Fruit fly (Drosophila melanogaster) whole organism, larva: ENCODE measurements around the gene CG33722.

Experiments used
- noc ChIP-seq: fragments of 200-800 bp; sonication (Bioruptor generic); optimal IDR thresholded peaks from 3 replicates; lab custom pipeline; 2019; ENCODE audit warnings: missing biosample characterization, mild to moderate bottlenecking, missing genetic modification characterization, moderate library complexity

The CG33722 gene

DNA sequence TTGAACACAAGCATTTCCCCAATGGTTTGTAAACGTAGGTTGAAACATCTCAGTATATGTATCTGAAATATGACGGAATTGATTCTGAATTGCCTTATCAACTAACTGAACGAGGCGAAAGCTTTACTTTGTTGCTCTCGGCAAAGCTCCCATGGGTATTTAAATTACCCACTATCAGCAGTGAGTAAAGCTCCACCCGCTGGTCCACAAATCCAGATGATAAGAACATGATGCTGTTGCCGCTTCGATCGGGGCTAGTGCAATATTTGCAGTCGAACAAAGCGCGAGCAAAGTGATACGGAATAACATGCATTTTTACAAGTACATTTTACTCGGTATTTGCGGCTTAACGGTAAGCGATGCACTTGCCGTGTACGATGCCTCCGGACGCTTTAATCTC, 24.0 kb upstream of the CG33722 start, which contains the start of gene CG18249:
Gene CG18249 (plus strand): TSS at position 256 of the 400 bp plus-strand sequence.
- TF ChIP-seq noc (tag; lab: Kevin White, UChicago): no peak

DNA sequence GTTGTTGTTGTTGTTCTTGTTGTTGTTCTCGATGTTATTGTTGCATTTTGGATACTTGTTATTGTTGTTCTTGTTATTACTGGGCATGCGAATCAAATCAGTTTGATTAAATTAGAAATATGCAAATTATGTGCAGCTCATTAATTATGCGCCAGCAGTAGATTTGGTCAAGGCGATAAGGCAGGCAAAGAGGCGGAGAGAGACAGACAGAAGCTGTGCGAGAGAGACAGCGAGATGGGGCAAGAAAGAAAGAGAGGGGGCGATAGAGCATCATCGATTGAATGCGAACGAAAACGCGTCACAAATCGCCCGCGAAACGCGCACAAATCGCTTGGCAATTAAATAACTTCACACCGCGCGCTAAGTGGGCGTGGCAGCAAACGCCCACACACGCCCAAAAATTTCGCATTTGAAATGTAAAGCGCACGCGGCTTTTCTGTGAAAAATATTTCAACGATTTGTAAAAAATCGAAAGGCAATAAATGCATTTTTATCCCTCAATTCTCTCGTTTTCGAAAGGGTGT, 20.7 kb upstream of the CG33722 start:
- TF ChIP-seq noc (tag; lab: Kevin White, UChicago): no peak

DNA sequence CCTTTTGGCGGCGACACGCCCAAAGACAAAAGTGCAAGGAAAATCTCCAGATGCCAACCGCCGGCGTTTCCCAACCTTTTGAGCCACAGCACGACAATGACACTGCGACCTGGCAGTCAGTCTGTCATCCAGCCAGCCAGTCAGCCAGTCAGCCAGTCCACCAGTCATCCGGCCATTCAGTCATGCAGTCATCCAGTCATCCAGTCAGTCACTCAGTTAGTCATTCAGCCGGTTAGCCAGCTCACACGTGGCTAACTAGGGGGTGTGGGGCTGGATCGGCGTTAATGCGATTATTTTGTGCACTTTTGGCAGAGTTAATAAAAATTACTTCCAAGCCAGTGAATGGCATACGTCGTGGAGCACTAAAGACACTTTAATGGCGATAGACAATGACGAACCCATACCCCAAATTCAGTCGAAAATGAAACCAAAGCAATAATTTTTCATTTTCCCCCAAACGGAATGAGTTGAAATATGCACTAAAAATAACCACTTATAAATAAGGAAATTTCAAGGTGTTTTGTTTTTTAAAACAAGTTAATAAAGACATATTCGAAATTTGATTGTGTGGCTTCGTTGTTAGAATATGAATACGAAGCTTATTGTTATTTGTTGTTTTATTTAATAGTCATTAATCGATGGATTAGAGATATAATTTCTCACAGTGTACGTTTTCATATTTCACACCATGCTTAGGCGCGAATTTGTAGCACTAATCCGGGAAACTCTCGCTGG, 19.0 kb upstream of the CG33722 start:
- TF ChIP-seq noc (tag; lab: Kevin White, UChicago): no peak

DNA sequence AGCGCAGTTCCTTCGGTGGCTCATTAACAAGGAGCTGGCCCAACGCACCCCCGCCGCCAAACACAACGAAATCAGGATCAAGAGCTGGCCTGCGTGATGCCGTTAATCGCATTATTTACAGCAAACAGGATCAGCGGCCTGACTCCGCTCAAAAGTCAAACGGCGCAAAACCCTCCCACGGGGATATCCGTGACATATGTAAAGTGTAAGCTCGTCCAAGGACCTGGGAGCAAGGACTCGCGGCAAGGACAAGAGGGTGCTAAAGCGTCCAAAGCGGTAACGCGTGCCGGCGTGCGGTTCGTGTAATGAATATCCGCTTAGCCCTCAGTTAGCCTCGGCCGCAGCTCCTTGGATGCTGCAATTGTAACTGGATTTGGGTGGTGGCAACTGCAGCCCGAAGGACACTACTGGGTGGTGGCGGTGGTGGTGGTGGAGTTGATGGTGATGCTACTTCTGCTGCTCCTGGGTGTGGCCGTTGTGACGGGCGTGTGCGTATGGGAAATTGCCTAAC, 18.3 kb upstream of the CG33722 start:
- no peak for TF ChIP-seq noc (tag; lab: Kevin White, UChicago)

DNA sequence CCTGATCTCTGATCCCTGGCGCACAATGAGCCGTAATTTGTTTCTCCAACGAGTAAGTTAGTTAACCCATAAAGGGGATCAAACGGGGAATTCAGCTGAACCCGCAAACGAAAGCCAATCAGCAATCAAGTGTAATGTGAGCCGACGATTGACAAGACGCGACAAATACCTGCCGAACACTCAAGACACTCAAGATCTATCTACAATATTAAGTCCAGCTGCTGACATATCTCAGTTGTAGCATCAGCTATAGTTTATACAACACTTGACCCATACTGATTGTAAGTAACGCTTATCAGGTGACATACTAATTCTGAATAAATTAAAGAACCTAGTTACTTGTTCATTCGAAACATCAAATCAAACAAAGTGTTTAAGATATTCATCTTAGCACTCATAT, 16.5 kb upstream of the CG33722 start:
- TF ChIP-seq noc (tag; lab: Kevin White, UChicago): no peak

DNA sequence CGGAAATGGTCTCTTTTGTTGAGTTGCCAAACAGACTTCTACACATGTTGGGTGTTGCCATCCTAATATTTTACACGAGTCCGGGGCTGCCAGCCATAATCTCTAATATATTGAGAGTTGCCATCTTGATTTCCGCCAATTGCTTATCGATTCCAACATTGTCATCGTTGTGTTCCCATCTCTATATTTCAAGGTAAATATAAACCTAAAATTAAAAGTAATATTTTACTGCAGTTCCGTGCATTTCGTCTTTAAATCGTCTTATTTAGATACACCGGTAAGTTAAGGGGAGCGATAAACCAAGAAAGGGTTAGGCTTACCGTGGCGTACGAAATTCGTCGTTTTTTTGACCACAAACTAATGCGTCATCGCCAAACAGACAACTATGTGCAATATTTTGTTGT, 10.5 kb upstream of the CG33722 start, which contains the start of gene PolI:
Gene PolI (plus strand): TSS at position 138 of the 404 bp plus-strand sequence.
- no peak for TF ChIP-seq noc (tag; lab: Kevin White, UChicago)

DNA sequence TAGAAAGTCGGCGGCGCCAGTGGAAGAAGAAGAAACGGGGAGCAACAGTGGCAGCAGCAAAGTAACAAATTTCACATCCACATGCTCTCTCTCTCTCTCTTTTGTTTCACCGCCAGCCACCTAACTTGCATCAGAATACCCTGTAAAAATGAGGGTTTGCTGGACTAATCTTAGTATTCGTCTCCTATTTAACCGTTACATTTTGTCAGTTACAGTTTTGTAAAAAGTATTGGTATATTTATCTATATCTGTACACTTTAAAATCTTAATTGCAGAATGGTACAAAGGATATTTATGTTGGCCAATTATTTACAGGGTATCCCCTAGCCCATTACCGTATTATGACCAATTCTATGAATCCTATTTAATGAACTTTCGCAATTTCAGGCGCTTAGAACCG, 10.0 kb upstream of the CG33722 start:
- no peak for TF ChIP-seq noc (tag; lab: Kevin White, UChicago)

DNA sequence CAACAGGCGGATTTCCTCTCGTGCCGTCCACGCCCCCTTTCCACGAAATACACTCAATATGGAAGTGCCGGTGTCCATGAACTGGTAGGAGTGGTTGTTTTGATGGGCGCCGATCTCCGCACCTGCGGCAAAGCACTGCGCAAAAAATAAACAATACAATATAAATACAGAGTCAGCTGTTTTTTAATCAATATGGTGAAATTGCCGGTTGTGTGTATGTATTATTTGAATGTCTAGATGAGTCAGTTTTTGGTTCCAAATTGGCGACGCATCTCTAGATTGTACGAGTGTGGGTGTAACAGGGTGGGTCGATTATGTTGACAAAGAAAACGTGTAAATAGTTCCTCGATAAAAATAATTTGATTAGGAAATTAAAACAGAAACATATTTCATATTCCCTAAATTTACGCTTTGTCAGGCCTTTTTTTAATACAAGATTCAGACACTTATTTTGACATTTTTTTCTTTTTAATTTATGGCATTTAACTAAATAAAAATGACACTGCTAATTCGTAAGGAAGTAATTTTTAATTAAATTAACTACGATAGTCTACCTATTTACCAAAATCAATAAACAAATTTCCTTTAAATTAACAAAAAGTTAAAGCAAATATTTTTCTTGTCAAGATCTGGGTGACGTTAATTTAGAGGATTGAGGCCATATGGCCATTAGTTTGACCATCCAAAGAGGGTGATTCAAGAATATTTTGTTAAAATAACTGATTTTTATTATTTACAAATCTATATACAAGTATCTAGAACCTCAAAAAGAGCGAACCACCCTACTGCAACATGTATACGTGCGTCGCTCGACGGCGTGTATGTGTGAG, 4.2 kb upstream of the CG33722 start:
- peak; percentile 93 for TF ChIP-seq noc (tag; lab: Kevin White, UChicago)

DNA sequence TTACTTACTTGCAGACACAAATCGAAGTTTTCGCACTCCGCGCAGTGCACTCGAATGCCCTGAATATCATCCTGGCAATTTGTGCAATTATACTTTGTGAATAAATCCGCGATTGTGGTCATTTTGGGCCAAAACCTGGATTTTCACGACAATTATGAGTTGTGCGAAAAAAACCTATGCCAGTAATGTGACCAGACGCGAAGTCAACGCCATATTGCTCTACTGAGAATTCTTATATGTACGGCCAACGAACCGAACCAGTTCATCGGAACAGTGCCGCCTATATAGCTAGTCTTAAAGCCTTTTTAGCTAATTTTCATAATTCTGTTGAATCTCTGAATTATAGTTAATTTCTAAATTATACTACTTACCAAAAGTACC, 3.6 kb upstream of the CG33722 start, which contains the start of gene Ada2b:
Gene Ada2b (minus strand): TSS at position 214 of the 381 bp plus-strand sequence.
- TF ChIP-seq noc (tag; lab: Kevin White, UChicago): no peak

DNA sequence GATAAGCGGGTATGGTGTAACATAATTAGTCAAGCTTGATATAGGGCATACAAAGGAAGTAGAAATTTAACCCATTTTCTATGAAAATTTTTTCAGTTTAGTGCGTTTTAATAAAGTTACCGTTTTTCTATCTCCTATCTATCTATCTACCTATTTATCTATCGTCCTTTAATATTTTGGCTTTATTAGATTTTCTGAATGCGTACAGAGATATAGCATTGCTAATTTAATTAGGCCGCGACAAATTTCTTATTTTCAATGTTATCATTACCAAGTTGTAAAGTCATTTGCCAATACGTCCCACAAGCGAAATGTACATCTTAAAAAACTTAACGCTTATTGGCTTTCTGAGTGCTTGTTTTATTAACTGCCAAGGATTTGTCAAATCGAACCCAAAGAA, 4.3 kb downstream of the CG33722 start, which contains the start of gene CG15864:
Gene CG15864 (plus strand): TSS at position 301 of the 400 bp plus-strand sequence.
- no peak for TF ChIP-seq noc (tag; lab: Kevin White, UChicago)

DNA sequence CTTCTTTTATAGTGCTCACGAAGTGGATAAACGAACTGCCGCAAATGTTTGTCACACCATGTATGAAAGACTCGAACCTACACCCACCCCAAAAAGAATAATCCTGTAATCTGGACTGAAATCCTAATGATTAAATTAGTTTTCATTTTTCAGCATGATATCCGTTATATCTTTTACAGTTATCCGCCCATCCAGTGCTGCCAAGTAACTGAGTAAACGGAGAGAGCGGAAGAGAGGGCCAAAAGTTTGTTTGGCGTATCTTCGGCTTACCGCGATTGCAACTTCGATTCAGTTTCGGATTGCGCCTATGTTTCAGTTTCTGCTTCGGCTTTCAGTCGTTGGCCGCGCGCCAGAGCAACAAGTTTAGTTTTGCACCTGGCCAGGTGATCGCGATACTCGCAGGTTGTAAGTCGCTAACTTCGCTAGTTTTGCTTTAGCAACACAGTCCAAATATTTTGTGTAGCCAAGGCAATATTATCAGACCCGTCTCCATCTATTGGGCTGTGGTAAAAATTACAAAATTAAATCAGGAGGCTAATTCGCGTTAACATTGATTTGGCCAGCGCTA, 6.4 kb downstream of the CG33722 start, which contains the start of gene mtg:
Gene mtg (plus strand): TSS at position 332 of the 568 bp plus-strand sequence.
- TF ChIP-seq noc (tag; lab: Kevin White, UChicago): no peak

DNA sequence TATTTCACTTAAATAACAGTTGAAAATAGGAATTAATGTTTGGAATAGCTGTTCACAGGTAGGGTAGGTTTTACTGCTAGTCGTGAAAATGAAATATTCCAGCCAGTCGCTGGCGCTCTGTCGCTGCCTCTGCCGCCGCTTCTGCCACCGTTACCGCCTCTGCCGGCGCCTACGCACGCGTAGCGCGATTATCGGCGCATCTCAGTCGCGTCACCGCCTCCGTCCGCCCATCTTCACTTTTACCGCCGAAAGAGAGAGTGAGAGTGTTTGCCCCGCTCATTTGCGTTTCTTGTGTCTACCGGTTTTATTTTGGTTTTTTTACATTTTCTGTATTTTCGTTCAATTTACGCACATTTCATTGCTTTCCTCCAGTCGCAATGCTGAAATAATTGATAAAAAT, 7.7 kb downstream of the CG33722 start:
- no peak for TF ChIP-seq noc (tag; lab: Kevin White, UChicago)

DNA sequence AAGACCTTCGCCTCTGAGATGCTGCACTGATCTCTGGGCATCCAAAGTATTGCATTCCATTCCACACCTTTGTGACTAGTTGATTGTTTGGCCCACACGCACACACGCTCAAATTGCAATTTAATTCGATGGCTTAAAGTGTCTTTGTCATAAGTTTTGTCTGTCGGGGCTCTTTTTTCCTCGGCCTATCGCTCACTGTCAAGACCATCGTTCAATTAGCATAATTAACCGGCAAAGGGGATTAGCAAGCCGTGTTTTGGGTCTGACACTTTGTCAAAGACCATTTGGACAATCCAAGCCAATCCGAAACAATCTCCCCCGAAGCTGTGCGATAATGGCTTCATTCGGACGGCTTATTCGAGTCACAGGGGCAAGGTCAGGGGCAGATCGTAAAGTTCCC, 10.5 kb downstream of the CG33722 start:
- TF ChIP-seq noc (tag; lab: Kevin White, UChicago): no peak

DNA sequence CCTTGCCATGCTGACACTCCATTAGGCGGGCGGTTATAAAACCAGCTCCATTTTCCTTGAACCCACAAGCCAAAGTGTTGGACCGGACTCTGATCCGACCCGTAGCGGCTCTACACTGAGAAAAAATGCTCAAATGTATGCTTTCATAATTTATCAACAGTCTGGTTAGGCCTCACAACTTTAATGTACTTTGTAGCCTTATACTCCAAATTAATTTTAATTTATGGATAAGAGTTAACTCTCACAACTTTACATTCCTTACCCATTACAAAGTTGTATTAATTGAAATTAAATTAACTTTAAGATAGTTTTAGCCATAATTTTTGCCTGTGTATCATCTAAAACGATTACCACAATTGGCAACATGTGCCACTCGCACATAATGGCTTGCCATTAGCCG, 12.2 kb downstream of the CG33722 start:
- TF ChIP-seq noc (tag; lab: Kevin White, UChicago): no peak

DNA sequence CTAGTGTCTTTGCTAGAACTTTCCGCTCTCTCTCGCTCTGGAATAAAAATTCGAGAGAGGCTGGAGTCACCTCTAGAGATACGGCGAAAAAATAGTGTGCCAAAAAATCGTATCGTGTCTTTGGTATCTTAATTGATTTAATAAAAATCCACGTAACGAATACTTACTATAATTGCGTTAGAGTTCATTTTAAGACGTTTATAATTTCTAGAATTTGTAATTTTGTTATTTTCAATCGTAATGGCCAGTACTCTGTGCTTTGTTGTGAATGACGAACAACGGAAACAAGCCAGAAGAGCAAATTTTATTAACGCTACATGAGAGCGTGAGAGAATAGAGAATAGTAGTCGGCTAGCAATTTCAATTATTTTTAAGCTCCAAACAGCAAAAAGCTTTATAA, 17.8 kb downstream of the CG33722 start:
- no peak for TF ChIP-seq noc (tag; lab: Kevin White, UChicago)
